Fruit fly (Drosophila melanogaster) whole organism, adult: ENCODE results near the gene Nep7.

Experiments
- CG14711 ChIP-seq: fragments of 200-800 bp; sonication (Bioruptor generic); optimal IDR thresholded peaks from 2 replicates; lab custom pipeline; 2018; ENCODE audit warnings: missing biosample characterization, mild to moderate bottlenecking, missing genetic modification characterization, moderate library complexity
- CG5204 ChIP-seq: fragments of 200-800 bp; sonication (Bioruptor generic); optimal IDR thresholded peaks from 2 replicates; lab custom pipeline; 2016; ENCODE audit warnings: missing biosample characterization, missing genetic modification characterization
- CG7045 ChIP-seq: fragments of 200-800 bp; sonication (Bioruptor generic); optimal IDR thresholded peaks from 2 replicates; lab custom pipeline; 2017; ENCODE audit warnings: missing biosample characterization, mild to moderate bottlenecking, missing genetic modification characterization
- CG7101 ChIP-seq: fragments of 200-800 bp; sonication (Bioruptor generic); optimal IDR thresholded peaks from 2 replicates; lab custom pipeline; 2018; ENCODE audit warnings: missing biosample characterization, mild to moderate bottlenecking, missing genetic modification characterization, moderate library complexity
- Clk ChIP-seq: fragments of 200-800 bp; sonication (Bioruptor generic); optimal IDR thresholded peaks from 2 replicates; lab custom pipeline; 2017; ENCODE audit warnings: missing biosample characterization, missing genetic modification characterization
- Crg-1 ChIP-seq: fragments of 200-800 bp; sonication (Bioruptor generic); optimal IDR thresholded peaks from 2 replicates; lab custom pipeline; 2016; ENCODE audit warnings: missing biosample characterization, missing genetic modification characterization
- Hr96 ChIP-seq: fragments of 200-800 bp; sonication (Bioruptor generic); optimal IDR thresholded peaks from 2 replicates; lab custom pipeline; 2016; ENCODE audit warnings: missing biosample characterization, missing genetic modification characterization
- Mnt ChIP-seq: fragments of 200-800 bp; sonication (Bioruptor generic); optimal IDR thresholded peaks from 2 replicates; lab custom pipeline; 2016; ENCODE audit warnings: missing biosample characterization, mild to moderate bottlenecking, missing genetic modification characterization
- cnc ChIP-seq, 2 experiments: fragments of >200 bp; optimal IDR thresholded peaks; 2 replicates each; lab custom pipeline; 2017
- toe ChIP-seq: fragments of 200-800 bp; sonication (Bioruptor generic); optimal IDR thresholded peaks from 2 replicates; lab custom pipeline; 2016; ENCODE audit warnings: missing biosample characterization, missing genetic modification characterization

- TF ChIP-seq cnc (optimal IDR thresholded peaks at IDR 0.05; lab: Kevin White, UChicago), result no peak
- no peak for TF ChIP-seq CG14711 (tag; lab: Kevin White, UChicago)
- no peak for TF ChIP-seq Hr96 (GFP tag; lab: Kevin White, UChicago)
- TF ChIP-seq Mnt (GFP tag; lab: Kevin White, UChicago), result no peak
- no peak for TF ChIP-seq CG5204 (GFP tag; lab: Kevin White, UChicago)
- TF ChIP-seq Crg-1 (GFP tag; lab: Kevin White, UChicago), result no peak
- TF ChIP-seq toe (GFP tag; lab: Kevin White, UChicago), result no peak
- TF ChIP-seq CG7101 (tag; lab: Kevin White, UChicago), result no peak
- no peak for TF ChIP-seq Clk (GFP tag; lab: Kevin White, UChicago)
- TF ChIP-seq CG7045, result no peak
Observed at dm6 chr3R:27953890-27954289, 827 bp upstream of the Nep7 start, which contains the start of gene CG4951.
